Fruit fly (Drosophila melanogaster): ENCODE results near the gene Jhbp2.

The Jhbp2 gene

DNA sequence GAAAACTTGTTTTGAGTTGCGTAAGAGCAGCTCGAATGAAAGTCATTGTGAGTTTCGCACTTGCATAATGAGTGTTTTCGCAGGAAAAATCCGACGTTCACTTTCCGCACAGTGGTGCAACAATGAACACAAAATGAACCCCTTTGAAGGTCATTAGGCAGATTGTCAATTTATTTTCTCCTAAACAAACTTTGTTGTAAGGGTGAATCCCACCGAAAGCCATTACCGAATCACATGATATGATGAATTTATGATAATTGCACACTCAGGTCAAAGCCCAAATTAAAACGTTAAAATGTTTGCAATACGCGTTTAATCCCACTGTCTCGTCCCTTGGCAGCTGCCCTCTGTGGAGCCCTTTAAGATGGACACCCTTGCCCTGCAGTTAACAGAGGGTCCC lies 6.1 kb upstream of the Jhbp2 start:
- TF ChIP-seq CG8478 (optimal IDR thresholded peaks at IDR 0.05) (no peak), CTCF (optimal IDR thresholded peaks at IDR 0.05) (no peak)

DNA sequence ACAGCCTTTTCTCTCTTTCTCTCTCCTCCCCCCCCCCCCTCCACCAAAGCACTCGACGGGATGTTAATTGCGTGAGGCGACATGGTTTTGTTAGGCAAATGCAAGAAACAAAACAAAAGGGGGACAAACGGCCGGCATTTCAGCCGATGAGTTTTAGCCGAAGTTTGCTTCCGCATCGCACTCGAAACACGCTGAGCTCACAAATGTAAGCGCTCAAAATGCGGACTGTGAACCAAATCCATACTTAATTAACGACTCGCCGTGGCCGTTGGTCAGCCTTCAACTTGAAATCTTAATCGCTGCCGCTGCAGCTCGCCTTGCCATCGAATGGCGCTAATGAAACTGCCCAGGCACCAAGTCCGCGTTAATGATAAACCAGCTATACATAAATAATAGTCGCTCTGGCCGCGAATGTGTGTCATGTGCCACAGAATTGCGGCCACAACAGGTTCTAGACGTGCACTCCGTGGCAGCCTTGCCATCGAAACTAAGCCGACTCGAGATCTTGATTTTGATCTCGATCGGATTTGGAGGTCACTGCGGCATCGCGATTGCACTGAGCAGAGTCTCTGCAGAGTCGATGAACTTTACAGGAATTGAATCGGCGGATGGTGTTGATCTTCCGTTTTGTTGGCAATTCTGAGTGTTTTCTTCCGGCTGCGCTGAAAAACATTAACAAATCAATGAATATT lies 5.2 kb upstream of the Jhbp2 start:
- TF ChIP-seq CTCF (optimal IDR thresholded peaks at IDR 0.05), result no peak
- TF ChIP-seq CG8478 (optimal IDR thresholded peaks at IDR 0.05), result no peak

DNA sequence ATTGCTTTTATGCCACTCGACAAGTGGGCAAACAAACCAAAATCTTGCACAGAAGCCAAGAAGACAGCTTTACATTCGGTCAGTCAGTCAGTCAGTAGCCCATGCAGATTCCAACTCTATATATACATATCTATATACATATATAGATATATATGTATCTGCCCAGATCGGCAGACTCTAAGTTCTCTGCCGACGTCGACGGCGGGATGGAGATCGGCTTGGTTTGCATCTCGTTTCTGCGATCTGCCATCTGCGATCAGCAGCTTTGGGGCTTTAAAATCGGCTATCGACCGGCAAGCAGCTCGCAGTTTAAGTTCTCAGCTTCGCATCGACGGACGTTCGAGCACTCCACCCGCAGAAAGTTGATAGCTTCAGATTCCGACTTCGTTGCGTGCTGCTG lies 4.0 kb upstream of the Jhbp2 start, which contains the start of gene Jhbp1:
Gene Jhbp1, plus strand, starts transcription at position 301 of the 400 bp plus-strand sequence.
- TF ChIP-seq CG8478 (optimal IDR thresholded peaks at IDR 0.05) (no peak), CTCF (optimal IDR thresholded peaks at IDR 0.05) (no peak)

DNA sequence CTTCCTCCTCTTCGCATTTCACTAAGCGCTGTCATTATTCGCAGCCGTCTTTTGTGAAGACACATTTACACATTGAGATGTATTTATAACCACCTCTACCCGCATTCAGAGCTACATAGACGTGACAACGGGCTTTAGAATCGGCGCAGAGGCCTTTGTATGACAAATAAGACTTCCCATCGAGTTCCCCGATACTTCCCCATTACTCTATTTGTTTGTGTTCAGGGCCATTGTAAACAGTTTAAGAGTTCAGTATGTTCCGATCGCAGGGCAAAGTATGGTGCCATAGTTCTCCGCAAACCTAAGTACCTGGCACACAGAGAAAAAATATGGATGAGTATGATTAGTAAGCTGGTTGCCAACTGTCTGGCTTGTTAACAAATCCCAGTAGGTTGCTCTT lies 2.8 kb upstream of the Jhbp2 start:
- no peak for TF ChIP-seq CTCF (optimal IDR thresholded peaks at IDR 0.05)
- TF ChIP-seq CG8478 (optimal IDR thresholded peaks at IDR 0.05), result no peak

DNA sequence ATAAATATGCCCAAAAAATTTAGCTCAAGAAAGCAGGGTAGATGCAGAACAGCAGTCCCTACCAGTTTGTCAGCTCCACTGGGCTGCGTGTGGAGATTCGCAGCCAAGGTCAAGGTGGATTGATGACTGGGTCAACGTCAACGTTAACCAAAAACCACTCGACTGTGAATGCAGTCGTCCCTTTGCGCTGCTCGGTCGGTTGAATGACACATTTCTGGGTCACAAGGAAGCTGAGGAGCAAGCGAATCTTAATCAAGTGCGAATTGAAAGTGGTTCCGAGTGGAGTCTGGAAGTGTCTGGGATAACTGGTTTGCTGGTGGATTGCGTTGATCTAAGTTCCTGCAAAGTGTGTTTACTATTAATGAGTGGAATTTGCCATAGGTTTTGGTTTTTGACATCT lies 2.2 kb upstream of the Jhbp2 start:
- TF ChIP-seq CG8478 (optimal IDR thresholded peaks at IDR 0.05), result no peak
- no peak for TF ChIP-seq CTCF (optimal IDR thresholded peaks at IDR 0.05)

DNA sequence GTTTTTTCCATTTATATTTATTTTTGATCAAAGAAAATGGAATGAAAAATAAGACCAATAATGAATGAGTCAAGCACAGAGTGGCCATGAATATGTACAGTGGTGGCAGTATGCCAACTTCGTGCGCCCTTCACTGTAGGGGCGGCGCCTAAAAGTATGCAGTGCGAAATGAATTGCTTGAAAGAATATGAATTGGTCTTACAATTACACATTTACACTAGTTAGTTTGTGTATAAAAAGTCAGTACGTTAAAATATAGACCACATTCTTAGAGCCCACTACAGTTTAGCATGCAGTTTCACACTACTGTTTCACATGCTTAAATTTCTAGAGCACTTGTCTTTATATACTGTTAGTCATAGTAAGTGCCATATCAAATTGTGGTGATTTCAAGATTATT lies 1.5 kb upstream of the Jhbp2 start:
- TF ChIP-seq CG8478 (optimal IDR thresholded peaks at IDR 0.05) (no peak), CTCF (optimal IDR thresholded peaks at IDR 0.05) (peak; percentile 60 to 63)

DNA sequence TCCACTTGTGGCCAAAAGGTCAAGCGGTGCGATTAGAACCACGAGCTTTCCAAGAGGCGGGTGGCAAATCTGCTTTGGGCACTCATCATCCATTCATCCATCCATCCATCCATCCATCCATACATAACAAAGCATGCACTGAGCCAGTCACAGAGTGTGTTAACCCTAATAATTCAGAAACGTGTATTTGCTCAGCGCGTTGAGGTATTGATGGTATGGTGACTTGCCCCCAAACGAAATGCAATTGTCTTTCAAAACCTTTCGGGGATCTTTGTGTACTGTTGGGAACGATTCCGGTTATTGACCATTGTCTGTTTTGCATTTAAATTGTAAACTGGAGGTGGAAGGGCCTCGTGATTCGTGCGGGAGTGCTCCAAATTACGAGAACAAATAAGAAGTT lies 795 bp upstream of the Jhbp2 start:
- TF ChIP-seq CTCF (optimal IDR thresholded peaks at IDR 0.05), result no peak
- TF ChIP-seq CG8478 (optimal IDR thresholded peaks at IDR 0.05), result no peak

DNA sequence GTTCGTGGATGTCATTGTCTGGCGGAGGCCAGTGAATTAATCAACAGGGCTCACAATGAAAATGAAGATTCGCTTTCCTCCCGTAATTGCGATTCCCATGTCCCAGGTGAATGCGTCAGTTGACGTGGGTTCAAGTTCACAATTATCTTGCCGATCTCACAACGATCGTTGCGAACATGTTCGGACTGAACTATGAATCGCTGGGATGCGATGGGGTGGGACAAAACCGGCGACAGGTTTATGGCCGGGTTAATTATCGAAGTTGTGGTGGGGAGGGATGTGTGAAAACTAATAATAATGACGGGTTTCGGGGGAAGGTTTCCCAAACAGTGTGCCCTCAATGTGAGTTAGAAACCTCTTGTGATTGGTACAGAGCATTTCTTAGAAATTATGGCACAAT lies 1.0 kb downstream of the Jhbp2 start:
- TF ChIP-seq CTCF (optimal IDR thresholded peaks at IDR 0.05), result no peak
- TF ChIP-seq CG8478 (optimal IDR thresholded peaks at IDR 0.05), result no peak

DNA sequence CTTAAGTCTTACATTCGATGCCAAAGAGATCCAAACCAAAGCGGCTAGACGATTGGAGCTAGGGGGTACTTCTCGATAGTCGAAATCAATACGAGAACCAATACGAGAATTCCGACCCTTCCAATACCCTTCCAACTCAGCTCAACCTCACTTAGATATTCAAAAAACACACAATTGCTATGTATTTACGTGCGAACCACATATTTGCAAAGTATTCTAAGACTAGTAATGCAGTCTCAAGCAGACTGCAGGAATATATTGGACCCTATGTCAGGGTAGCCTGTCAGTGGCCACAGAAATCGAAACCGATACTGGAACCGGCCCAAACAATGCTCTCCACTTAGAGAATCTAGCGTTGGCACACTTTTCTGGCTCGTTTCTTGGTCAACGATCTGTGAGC lies 3.3 kb downstream of the Jhbp2 start:
- TF ChIP-seq CG8478 (optimal IDR thresholded peaks at IDR 0.05) (no peak), CTCF (optimal IDR thresholded peaks at IDR 0.05) (no peak)

DNA sequence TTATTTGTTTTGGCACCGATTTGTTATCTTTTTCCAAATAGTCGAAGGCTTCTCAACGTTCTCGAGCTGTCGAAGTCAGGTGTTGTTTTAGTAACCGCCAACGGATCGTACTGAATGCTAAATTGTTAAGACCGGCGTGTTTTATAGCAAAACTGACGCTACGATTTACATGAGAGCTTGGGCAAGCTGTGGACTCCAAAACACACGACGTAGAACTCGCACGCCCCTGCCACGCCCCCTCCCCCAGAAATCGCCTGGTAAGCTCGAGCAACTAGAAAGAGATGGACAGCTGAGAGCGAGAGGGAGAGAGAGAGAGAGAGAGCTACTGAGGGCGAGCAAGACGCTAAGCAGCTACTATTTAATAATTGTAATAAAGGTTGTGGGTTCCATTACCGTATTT lies 6.0 kb downstream of the Jhbp2 start, which contains the start of gene Jhbp3:
Gene Jhbp3, minus strand, starts transcription at position 101 of the 400 bp plus-strand sequence.
- TF ChIP-seq CG8478 (optimal IDR thresholded peaks at IDR 0.05) (no peak), CTCF (optimal IDR thresholded peaks at IDR 0.05) (no peak)

DNA sequence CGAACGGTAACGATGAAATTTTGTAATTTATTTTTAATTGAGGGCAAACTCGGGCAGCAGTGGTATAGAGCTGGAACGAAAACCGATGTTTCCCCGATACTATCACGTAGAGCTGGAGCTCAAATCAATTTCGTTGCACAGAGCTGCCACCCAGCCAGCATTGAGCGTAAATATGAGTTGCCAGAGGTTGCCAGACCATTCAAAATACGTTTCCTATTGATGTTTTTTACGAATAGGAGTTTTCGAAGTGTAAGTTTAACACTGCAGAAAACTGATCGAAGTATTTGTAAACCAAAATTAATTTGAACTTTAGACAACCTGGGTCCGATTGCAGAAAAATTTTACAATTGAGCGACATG lies 8.6 kb downstream of the Jhbp2 start, which contains the start of gene Ubc6:
Gene Ubc6, minus strand, starts transcription at position 112 of the 359 bp plus-strand sequence.
- TF ChIP-seq CTCF (optimal IDR thresholded peaks at IDR 0.05), result peak; percentile 55 to 64
- no peak for TF ChIP-seq CG8478 (optimal IDR thresholded peaks at IDR 0.05)

DNA sequence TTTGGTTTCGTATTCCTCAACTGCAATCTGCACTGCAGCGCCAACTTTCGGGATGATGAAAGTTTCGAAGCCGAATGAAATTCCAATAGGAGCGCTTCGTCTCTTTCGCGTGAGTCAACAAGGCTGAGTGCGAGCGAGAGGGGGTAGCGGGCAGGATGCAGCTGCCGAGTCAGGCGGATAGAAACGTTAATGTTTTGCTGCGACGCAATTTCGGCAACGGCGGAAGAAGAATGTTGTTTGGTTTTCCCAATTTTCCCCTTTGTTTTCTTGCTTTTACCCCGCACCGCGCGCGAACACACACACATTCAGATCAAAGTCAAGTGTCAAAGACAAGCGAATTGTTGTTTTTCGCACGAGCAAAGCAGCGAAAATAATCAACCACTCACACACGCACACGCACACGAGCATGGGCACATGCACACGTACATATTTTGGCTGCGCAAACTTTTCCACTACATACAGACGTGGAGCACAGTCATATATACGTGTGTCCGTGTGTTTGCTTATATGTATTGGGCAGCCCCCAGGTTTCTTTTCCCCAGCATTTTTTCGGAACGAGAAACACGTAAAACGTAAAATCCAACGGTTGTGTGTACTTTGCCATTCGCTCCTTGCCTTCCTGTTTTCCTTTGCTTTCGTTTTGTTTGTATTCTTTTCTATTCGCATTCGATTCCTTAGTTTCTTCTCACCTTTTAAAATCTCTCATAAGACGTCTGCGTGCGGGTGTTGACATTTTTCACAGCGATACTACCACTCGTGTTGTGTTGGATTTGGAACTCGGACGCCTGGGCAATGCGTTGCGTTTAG lies 9.2 kb downstream of the Jhbp2 start:
- TF ChIP-seq CTCF (optimal IDR thresholded peaks at IDR 0.05), result no peak
- TF ChIP-seq CG8478 (optimal IDR thresholded peaks at IDR 0.05), result no peak

DNA sequence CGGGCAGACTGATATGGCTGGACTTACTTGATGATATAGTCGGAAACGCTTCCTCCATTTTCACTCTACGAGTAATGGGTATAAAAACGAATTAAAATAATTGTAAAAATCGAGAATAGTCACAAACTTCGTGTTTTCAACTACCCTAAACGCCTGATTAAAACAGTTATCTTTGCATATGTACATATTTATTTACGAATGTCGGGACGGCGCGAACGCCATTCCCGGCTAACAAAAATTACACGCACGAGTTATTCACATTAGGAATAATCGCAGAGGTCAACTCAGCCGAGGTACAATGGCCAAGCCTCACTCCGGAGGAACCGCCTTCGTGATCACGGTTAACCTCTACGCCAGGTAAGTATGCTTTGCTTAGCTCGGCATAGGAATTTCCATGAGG lies 13.4 kb downstream of the Jhbp2 start:
- TF ChIP-seq CTCF (optimal IDR thresholded peaks at IDR 0.05) (no peak), CG8478 (optimal IDR thresholded peaks at IDR 0.05) (no peak)

DNA sequence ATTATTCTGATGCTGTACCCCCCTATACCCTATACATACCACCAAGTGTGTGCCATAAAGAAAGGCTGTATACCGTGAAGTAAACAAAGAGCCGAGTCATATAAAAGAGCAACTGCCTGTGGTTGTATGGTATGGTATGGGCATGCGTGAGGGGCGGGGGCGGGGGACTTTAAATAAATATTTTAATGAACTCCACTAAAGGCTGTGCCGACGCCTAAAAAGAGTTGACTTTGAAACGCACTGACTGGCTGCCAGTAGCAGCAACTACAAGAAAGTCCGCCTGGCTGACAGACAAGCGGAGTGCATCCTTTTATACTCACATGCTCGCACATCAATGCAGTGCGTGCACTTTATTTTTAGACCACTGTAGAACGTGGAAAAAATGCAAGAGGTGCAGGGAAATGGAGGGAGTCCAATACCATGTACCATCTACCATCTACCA lies 46.7 kb downstream of the Jhbp2 start:
- TF ChIP-seq CTCF (optimal IDR thresholded peaks at IDR 0.05) (no peak), CG8478 (optimal IDR thresholded peaks at IDR 0.05) (no peak)

DNA sequence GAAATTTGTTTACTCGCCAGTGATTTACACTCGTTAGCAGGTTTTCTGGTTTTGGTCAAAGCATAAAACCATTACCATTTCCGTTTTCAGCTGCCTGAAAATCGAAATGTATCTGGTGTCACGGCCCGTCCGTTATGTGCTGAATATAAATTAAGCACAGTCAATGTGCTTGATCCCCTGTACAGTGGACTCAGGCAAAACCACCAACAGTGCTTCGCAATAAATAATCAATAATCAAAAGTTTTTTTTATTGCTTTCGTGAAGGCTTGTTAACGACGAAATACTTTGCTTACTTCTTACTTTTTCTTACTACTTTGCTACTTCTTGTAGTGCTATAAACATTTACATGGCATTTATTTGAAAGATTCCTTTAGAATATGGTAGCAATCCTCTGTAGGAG lies 48.0 kb downstream of the Jhbp2 start:
- TF ChIP-seq CG8478 (optimal IDR thresholded peaks at IDR 0.05), result no peak
- no peak for TF ChIP-seq CTCF (optimal IDR thresholded peaks at IDR 0.05)

DNA sequence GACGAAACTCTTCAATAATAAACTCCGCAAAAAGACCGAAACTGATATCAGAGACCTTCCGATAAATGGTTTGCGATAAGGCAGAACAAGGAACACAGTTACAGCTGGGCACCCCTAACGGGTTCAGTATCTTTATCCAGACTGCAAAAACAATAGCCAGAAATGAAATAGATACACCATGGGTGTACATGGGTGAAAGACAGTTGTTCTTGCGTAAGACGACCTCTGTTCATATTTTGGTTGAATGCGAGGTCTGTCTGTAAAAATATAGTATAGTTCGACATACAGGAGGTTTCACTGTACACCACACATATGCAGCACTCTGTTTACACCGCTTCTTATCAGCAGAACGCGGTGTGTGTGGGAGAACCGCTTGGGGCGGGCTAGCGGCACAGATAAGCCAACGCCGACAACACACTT lies 49.0 kb downstream of the Jhbp2 start:
- TF ChIP-seq CG8478 (optimal IDR thresholded peaks at IDR 0.05) (no peak), CTCF (optimal IDR thresholded peaks at IDR 0.05) (no peak)

Data from S2 (cell line).